Fruit fly (Drosophila melanogaster) whole organism, embryonic: ENCODE results near the gene CG42751.

Source experiments
- B-H1 ChIP-seq: fragments of 200-800 bp; sonication (Bioruptor generic); IDR thresholded peaks from 3 replicates; pipeline ENCODE4 v1.3.6; 2022; ENCODE audit warnings: missing biosample characterization, missing genetic modification characterization
- Bteb2 ChIP-seq: fragments of 200-800 bp; sonication (Bioruptor generic); optimal IDR thresholded peaks from 2 replicates; lab custom pipeline; 2016; ENCODE audit warnings: missing biosample characterization, missing genetic modification characterization
- CG10147 ChIP-seq: fragments of 200-800 bp; sonication (Bioruptor generic); optimal IDR thresholded peaks from 2 replicates; lab custom pipeline; 2019; ENCODE audit warnings: missing biosample characterization, mild to moderate bottlenecking, missing genetic modification characterization, moderate library complexity
- CG10366 ChIP-seq: fragments of 200-800 bp; sonication (Bioruptor generic); IDR thresholded peaks from 2 replicates; pipeline ENCODE4 v1.3.6; 2022; ENCODE audit warnings: missing biosample characterization, missing genetic modification characterization
- CG11504 ChIP-seq: fragments of 200-800 bp; sonication (Bioruptor generic); optimal IDR thresholded peaks from 3 replicates; lab custom pipeline; 2019; ENCODE audit warnings: missing biosample characterization, mild to moderate bottlenecking, missing genetic modification characterization, moderate library complexity
- CG11695 ChIP-seq: fragments of 200-800 bp; sonication (Bioruptor generic); IDR thresholded peaks from 3 replicates; pipeline ENCODE4 v1.3.6; 2022; ENCODE audit warnings: missing biosample characterization, missing genetic modification characterization
- CG12219 ChIP-seq: fragments of 200-800 bp; sonication (Bioruptor generic); optimal IDR thresholded peaks from 3 replicates; lab custom pipeline; 2018; ENCODE audit warnings: missing biosample characterization, mild to moderate bottlenecking, missing genetic modification characterization
- CG12236 ChIP-seq: fragments of 200-800 bp; sonication (Bioruptor generic); optimal IDR thresholded peaks from 2 replicates; lab custom pipeline; 2016; ENCODE audit warnings: missing biosample characterization, missing genetic modification characterization
- CG1233 ChIP-seq: fragments of 200-800 bp; sonication (Bioruptor generic); optimal IDR thresholded peaks from 4 replicates; lab custom pipeline; 2018; ENCODE audit warnings: missing biosample characterization, mild to moderate bottlenecking, missing genetic modification characterization
- CG12744 ChIP-seq: fragments of 200-800 bp; sonication (Bioruptor generic); optimal IDR thresholded peaks from 2 replicates; lab custom pipeline; 2016; ENCODE audit warnings: missing biosample characterization, missing genetic modification characterization
- CG12769 ChIP-seq: fragments of 200-800 bp; sonication (Bioruptor generic); optimal IDR thresholded peaks from 2 replicates; lab custom pipeline; 2019; ENCODE audit warnings: missing biosample characterization, mild to moderate bottlenecking, missing genetic modification characterization, moderate library complexity
- CG13296 ChIP-seq: fragments of 200-800 bp; sonication (Bioruptor generic); optimal IDR thresholded peaks from 3 replicates; lab custom pipeline; 2018; ENCODE audit warnings: missing biosample characterization, mild to moderate bottlenecking, missing genetic modification characterization
- CG17612 ChIP-seq: fragments of 200-800 bp; sonication (Bioruptor generic); IDR thresholded peaks from 2 replicates; pipeline ENCODE4 v1.3.6; 2022; ENCODE audit warnings: missing biosample characterization, missing genetic modification characterization
- CG18011 ChIP-seq: fragments of 200-800 bp; sonication (Bioruptor generic); optimal IDR thresholded peaks from 2 replicates; lab custom pipeline; 2017; ENCODE audit warnings: missing biosample characterization, missing genetic modification characterization, mild to moderate bottlenecking, moderate library complexity, missing genotype
- CG18619 ChIP-seq: fragments of 200-800 bp; sonication (Bioruptor generic); optimal IDR thresholded peaks from 3 replicates; lab custom pipeline; 2017; ENCODE audit warnings: missing biosample characterization, mild to moderate bottlenecking, missing genetic modification characterization
- CG2875 ChIP-seq: fragments of 200-800 bp; sonication (Bioruptor generic); optimal IDR thresholded peaks from 2 replicates; lab custom pipeline; 2017; ENCODE audit warnings: missing biosample characterization, mild to moderate bottlenecking, missing genetic modification characterization, missing genetic modification reagents
- CG3065 ChIP-seq: fragments of 200-800 bp; sonication (Bioruptor generic); optimal IDR thresholded peaks from 2 replicates; lab custom pipeline; 2016; ENCODE audit warnings: missing biosample characterization, missing genetic modification characterization
- CG6689 ChIP-seq: fragments of 200-800 bp; sonication (Bioruptor generic); IDR thresholded peaks from 2 replicates; pipeline ENCODE4 v1.3.6; 2022; ENCODE audit warnings: missing biosample characterization, missing genetic modification characterization
- CG6765 ChIP-seq: fragments of 200-800 bp; sonication (Bioruptor generic); optimal IDR thresholded peaks from 3 replicates; lab custom pipeline; 2017; ENCODE audit warnings: missing biosample characterization, mild to moderate bottlenecking, missing genetic modification characterization
- CG8944 ChIP-seq: fragments of 200-800 bp; sonication (Bioruptor generic); optimal IDR thresholded peaks from 3 replicates; lab custom pipeline; 2016; ENCODE audit warnings: missing biosample characterization, missing genetic modification characterization
- CG9817 ChIP-seq: fragments of 200-800 bp; sonication (Bioruptor generic); optimal IDR thresholded peaks from 2 replicates; lab custom pipeline; 2018; ENCODE audit warnings: missing biosample characterization, mild to moderate bottlenecking, missing genetic modification characterization, moderate library complexity
- CkIIα-i1 ChIP-seq: fragments of 200-800 bp; sonication (Bioruptor generic); IDR thresholded peaks from 2 replicates; pipeline ENCODE4 v1.3.6; 2022; ENCODE audit warnings: missing biosample characterization, missing genetic modification characterization
- Elba2 ChIP-seq: fragments of 200-800 bp; sonication (Bioruptor generic); optimal IDR thresholded peaks from 3 replicates; lab custom pipeline; 2016; ENCODE audit warnings: missing biosample characterization, missing genetic modification characterization
- Fer3 ChIP-seq: fragments of 200-800 bp; sonication (Bioruptor generic); optimal IDR thresholded peaks from 2 replicates; lab custom pipeline; 2018; ENCODE audit warnings: missing biosample characterization, mild to moderate bottlenecking, missing genetic modification characterization, moderate library complexity
- H2.0 ChIP-seq: fragments of 200-800 bp; sonication (Bioruptor generic); IDR thresholded peaks from 2 replicates; pipeline ENCODE4 v1.3.6; 2022; ENCODE audit warnings: missing biosample characterization, missing genetic modification characterization
- Hand ChIP-seq: fragments of 200-800 bp; sonication (Bioruptor generic); optimal IDR thresholded peaks from 2 replicates; lab custom pipeline; 2017; ENCODE audit warnings: mild to moderate bottlenecking, missing biosample characterization, missing genetic modification reagents, missing genetic modification characterization
- Lhr ChIP-seq: fragments of 200-800 bp; sonication (Bioruptor generic); optimal IDR thresholded peaks from 3 replicates; lab custom pipeline; 2017; ENCODE audit warnings: mild to moderate bottlenecking, missing biosample characterization, missing genetic modification reagents, missing genetic modification characterization
- Lpt ChIP-seq: fragments of >200 bp; optimal IDR thresholded peaks from 2 replicates; lab custom pipeline; 2018; ENCODE audit warnings: missing biosample characterization, missing genetic modification characterization
- MBD-R2 ChIP-seq: fragments of 200-800 bp; sonication (Bioruptor generic); IDR thresholded peaks from 2 replicates; pipeline ENCODE4 v1.3.6; 2022; ENCODE audit warnings: missing biosample characterization, missing genetic modification characterization
- Max ChIP-seq: fragments of 200-800 bp; sonication (Bioruptor generic); optimal IDR thresholded peaks from 2 replicates; lab custom pipeline; 2016; ENCODE audit warnings: missing biosample characterization, mild to moderate bottlenecking, missing genetic modification characterization
- Med ChIP-seq: fragments of 200-800 bp; sonication (Bioruptor generic); peaks from one replicate; lab custom pipeline; 2016; ENCODE audit warnings: missing biosample characterization, missing genetic modification characterization, mild to moderate bottlenecking, inconsistent platforms, moderate library complexity
- NC2α ChIP-seq: fragments of 200-800 bp; sonication (Bioruptor generic); optimal IDR thresholded peaks from 2 replicates; lab custom pipeline; 2016; ENCODE audit warnings: missing biosample characterization, missing genetic modification characterization
- Trl ChIP-seq, 3 experiments: fragments of >200 bp in 2 of 3; fragments of 200-800 bp in 1 of 3; sonication (Bioruptor generic) in 1 of 3; optimal IDR thresholded peaks; 2 replicates in 1 of 3; 3 replicates in 2 of 3; lab custom pipeline; 2016 to 2017; ENCODE audit warnings: missing biosample characterization in 1 of 3, missing genetic modification characterization in 1 of 3
- YL-1 ChIP-seq: fragments of 200-800 bp; sonication (Bioruptor generic); optimal IDR thresholded peaks from 3 replicates; lab custom pipeline; 2017; ENCODE audit warnings: missing biosample characterization, mild to moderate bottlenecking, missing genetic modification characterization
- abd-A ChIP-seq: fragments of 200-800 bp; sonication (Bioruptor generic); optimal IDR thresholded peaks from 3 replicates; lab custom pipeline; 2019; ENCODE audit warnings: missing biosample characterization, mild to moderate bottlenecking, missing genetic modification characterization, moderate library complexity
- az2 ChIP-seq: fragments of 200-800 bp; sonication (Bioruptor generic); optimal IDR thresholded peaks from 3 replicates; lab custom pipeline; 2016; ENCODE audit warnings: missing biosample characterization, missing genetic modification characterization
- chn ChIP-seq: fragments of 200-800 bp; sonication (Bioruptor generic); optimal IDR thresholded peaks from 2 replicates; lab custom pipeline; 2016; ENCODE audit warnings: missing biosample characterization, missing genetic modification characterization
- en ChIP-seq: fragments of 200-800 bp; sonication (Bioruptor generic); optimal IDR thresholded peaks from 2 replicates; lab custom pipeline; 2016; ENCODE audit warnings: missing biosample characterization, missing genetic modification characterization
- exex ChIP-seq: fragments of 200-800 bp; sonication (Bioruptor generic); optimal IDR thresholded peaks from 4 replicates; lab custom pipeline; 2018; ENCODE audit warnings: missing biosample characterization, mild to moderate bottlenecking, missing genetic modification characterization, moderate library complexity
- ftz-f1 ChIP-seq: fragments of 200-800 bp; sonication (Bioruptor generic); optimal IDR thresholded peaks from 2 replicates; lab custom pipeline; 2016; ENCODE audit warnings: missing biosample characterization, missing genetic modification characterization
- gcm ChIP-seq: fragments of 200-800 bp; sonication (Bioruptor generic); optimal IDR thresholded peaks from 2 replicates; lab custom pipeline; 2019; ENCODE audit warnings: missing biosample characterization, mild to moderate bottlenecking, missing genetic modification characterization, moderate library complexity
- hbn ChIP-seq: fragments of 200-800 bp; sonication (Bioruptor generic); IDR thresholded peaks from 2 replicates; pipeline ENCODE4 v1.3.6; 2022; ENCODE audit warnings: missing biosample characterization, missing genetic modification characterization; ENCODE audit not compliant: partially characterized antibody
- kay ChIP-seq: fragments of 200-800 bp; sonication (Bioruptor generic); optimal IDR thresholded peaks from 2 replicates; lab custom pipeline; 2016; ENCODE audit warnings: missing biosample characterization, missing genetic modification characterization
- luna ChIP-seq: fragments of 200-800 bp; sonication (Bioruptor generic); optimal IDR thresholded peaks from 2 replicates; lab custom pipeline; 2016; ENCODE audit warnings: missing biosample characterization, missing genetic modification characterization
- nerfin-2 ChIP-seq: fragments of 200-800 bp; sonication (Bioruptor generic); IDR thresholded peaks from 2 replicates; pipeline ENCODE4 v1.3.6; 2022; ENCODE audit warnings: missing biosample characterization, missing genetic modification characterization; ENCODE audit not compliant: partially characterized antibody
- psq ChIP-seq: fragments of 200-800 bp; sonication (Bioruptor generic); optimal IDR thresholded peaks from 2 replicates; lab custom pipeline; 2017; ENCODE audit warnings: missing biosample characterization, missing genetic modification characterization
- sob ChIP-seq: fragments of 200-800 bp; sonication (Bioruptor generic); IDR thresholded peaks from 2 replicates; pipeline ENCODE4 v1.3.6; 2022; ENCODE audit warnings: missing biosample characterization, missing genetic modification characterization
- sr ChIP-seq: fragments of 200-800 bp; sonication (Bioruptor generic); IDR thresholded peaks from 3 replicates; pipeline ENCODE4 v1.3.6; 2022; ENCODE audit warnings: missing biosample characterization, missing genetic modification characterization
- vfl ChIP-seq: fragments of 200-800 bp; sonication (Bioruptor generic); optimal IDR thresholded peaks from 2 replicates; lab custom pipeline; 2016; ENCODE audit warnings: missing biosample characterization, missing genetic modification characterization
- wor ChIP-seq: fragments of 200-800 bp; sonication (Bioruptor generic); IDR thresholded peaks from 2 replicates; pipeline ENCODE4 v1.3.6; 2022; ENCODE audit warnings: missing biosample characterization, missing genetic modification characterization
- zen ChIP-seq: fragments of 200-800 bp; sonication (Bioruptor generic); optimal IDR thresholded peaks from 3 replicates; lab custom pipeline; 2018; ENCODE audit warnings: missing biosample characterization, mild to moderate bottlenecking, missing genetic modification characterization, moderate library complexity

Gene CG42751

DNA sequence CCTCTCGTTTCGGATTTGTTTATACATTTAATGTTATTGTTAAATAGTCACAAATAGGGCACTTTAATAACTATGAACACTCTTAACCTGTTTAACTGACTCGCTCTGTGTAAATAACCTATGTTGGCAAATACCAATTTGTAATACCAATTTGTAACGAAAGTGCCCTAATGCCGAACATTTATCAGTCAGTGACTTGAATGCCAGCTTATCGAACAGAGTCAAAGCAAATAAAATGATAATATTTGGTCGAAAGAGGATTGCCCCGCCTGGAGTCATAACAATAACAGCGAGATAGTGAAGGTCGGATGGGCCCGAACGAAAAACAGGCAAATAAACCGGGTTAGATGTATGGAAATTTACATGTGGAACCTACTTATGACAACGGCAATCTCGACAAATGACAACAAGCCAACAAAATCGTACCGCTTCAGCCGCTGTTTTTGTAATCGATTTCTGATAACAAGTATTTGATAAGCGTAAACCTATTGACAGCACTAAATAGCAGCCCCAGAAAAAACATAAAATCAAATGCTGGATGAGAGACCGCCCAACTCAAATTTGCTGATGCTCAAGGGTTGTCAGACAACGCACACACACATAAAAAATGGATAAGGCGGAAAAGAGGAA lies 8.0 kb upstream of the CG42751 start (continued):
- no peak for TF ChIP-seq CG11504 (tag; lab: Kevin White, UChicago)
- TF ChIP-seq Med = peak; percentile 81
- no peak for TF ChIP-seq Elba2
- no peak for TF ChIP-seq sr (GFP tag; lab: Robert Waterston, UW)
- TF ChIP-seq CG17612 (GFP tag; lab: Robert Waterston, UW) = no peak
- no peak for TF ChIP-seq nerfin-2 (GFP tag; lab: Robert Waterston, UW)
- TF ChIP-seq CG13296 (GFP tag; lab: Kevin White, UChicago) = peak; percentile 29
- no peak for TF ChIP-seq CG8944 (GFP tag; lab: Kevin White, UChicago)
- no peak for TF ChIP-seq kay
- no peak for TF ChIP-seq wor (GFP tag; lab: Robert Waterston, UW)
- no peak for TF ChIP-seq CG12744 (GFP tag; lab: Kevin White, UChicago)
- TF ChIP-seq zen (tag; lab: Kevin White, UChicago) = no peak
- peak; percentile 13 for TF ChIP-seq abd-A (tag; lab: Kevin White, UChicago)
- TF ChIP-seq CG1233 = no peak
- TF ChIP-seq ftz-f1 (GFP tag; lab: Kevin White, UChicago) = no peak
- no peak for TF ChIP-seq hbn (GFP tag; lab: Robert Waterston, UW)
- no peak for TF ChIP-seq az2
- peak; percentile 43 for TF ChIP-seq CG12769
- no peak for TF ChIP-seq Trl (optimal IDR thresholded peaks at IDR 0.05; lab: Kevin White, UChicago)
- no peak for TF ChIP-seq Trl (GFP tag; optimal IDR thresholded peaks at IDR 0.05; lab: Kevin White, UChicago)
- TF ChIP-seq sob (GFP tag; lab: Robert Waterston, UW) = peak; percentile 30; the same call in 1 of the 2 replicates
- TF ChIP-seq CkIIα-i1 (GFP tag; lab: Robert Waterston, UW) = no peak
- TF ChIP-seq CG10366 = no peak
- TF ChIP-seq MBD-R2 (GFP tag; lab: Robert Waterston, UW) = no peak
- TF ChIP-seq CG6765 (GFP tag; lab: Kevin White, UChicago) = peak; percentile 5
- TF ChIP-seq Lhr (GFP tag; lab: Kevin White, UChicago) = no peak
- TF ChIP-seq psq = no peak
- peak; percentile 32 for TF ChIP-seq CG18619 (GFP tag; lab: Kevin White, UChicago)
- TF ChIP-seq B-H1 (GFP tag; lab: Robert Waterston, UW) = no peak
- no peak for TF ChIP-seq chn
- no peak for TF ChIP-seq gcm (GFP tag; lab: Kevin White, UChicago)
- TF ChIP-seq H2.0 = no peak
- no peak for TF ChIP-seq luna (GFP tag; lab: Kevin White, UChicago)
- no peak for TF ChIP-seq CG12219 (GFP tag; lab: Kevin White, UChicago)
- TF ChIP-seq Fer3 (tag; lab: Kevin White, UChicago) = no peak
- no peak for TF ChIP-seq CG11695 (GFP tag; lab: Robert Waterston, UW)
- no peak for TF ChIP-seq vfl (GFP tag; lab: Kevin White, UChicago)
- no peak for TF ChIP-seq CG6689
- TF ChIP-seq Lpt (GFP tag; lab: Kevin White, UChicago) = no peak
- no peak for TF ChIP-seq CG9817 (tag; lab: Kevin White, UChicago)
- TF ChIP-seq CG12236 (GFP tag; lab: Kevin White, UChicago) = no peak
- TF ChIP-seq CG10147 (GFP tag; lab: Kevin White, UChicago) = no peak
- no peak for TF ChIP-seq en
- TF ChIP-seq CG3065 = no peak
- no peak for TF ChIP-seq CG2875 (GFP tag; lab: Kevin White, UChicago)
- peak; percentile 76 for TF ChIP-seq exex (tag; lab: Kevin White, UChicago)
- TF ChIP-seq Hand (GFP tag; lab: Kevin White, UChicago) = no peak
- TF ChIP-seq YL-1 (GFP tag; lab: Kevin White, UChicago) = no peak
- no peak for TF ChIP-seq CG18011 (GFP tag; lab: Kevin White, UChicago)
- TF ChIP-seq Bteb2 (GFP tag; lab: Kevin White, UChicago) = no peak
- no peak for TF ChIP-seq NC2α (GFP tag; lab: Kevin White, UChicago)
- TF ChIP-seq Max = no peak
